Worm (Caenorhabditis elegans): Measurements from ENCODE around the gene mpst-3.

DNA sequence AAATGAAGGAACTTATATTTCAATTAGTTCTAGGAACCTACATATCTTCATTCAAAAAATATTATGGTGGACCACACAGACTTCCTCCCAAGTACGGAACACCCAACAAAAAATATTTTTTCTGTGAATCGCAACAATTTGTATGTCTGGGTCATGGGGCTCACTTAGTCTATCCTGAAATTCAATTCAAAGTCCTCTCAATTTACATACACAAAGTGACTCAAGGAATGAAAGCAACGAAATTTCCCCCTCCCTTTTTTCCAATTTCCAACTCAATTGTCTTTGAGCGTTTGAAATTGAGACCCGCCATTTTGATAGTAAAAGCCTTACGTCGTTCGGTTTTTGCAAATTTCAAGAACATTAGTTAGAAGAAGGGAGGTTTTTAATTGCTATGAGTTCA lies 36.1 kb upstream of the mpst-3 start:
- no peak for TF ChIP-seq W03F9.2 (tag; optimal IDR thresholded peaks at IDR 0.05)
- TF ChIP-seq him-1 (tag; optimal IDR thresholded peaks at IDR 0.05), result no peak
- TF ChIP-seq dao-5 (tag; optimal IDR thresholded peaks at IDR 0.05), result no peak
